Fruit fly (Drosophila melanogaster) whole organism, pupa: ENCODE measurements around the gene CG13114.
A peak's percentile ranks its signal among the peaks of the same experiment; 100 is the strongest.

Source experiments
- CG13204 ChIP-seq: fragments of 200-800 bp; sonication (Bioruptor generic); optimal IDR thresholded peaks from 2 replicates; lab custom pipeline; 2018; ENCODE audit warnings: missing biosample characterization, mild to moderate bottlenecking, missing genetic modification characterization, moderate library complexity
- gl ChIP-seq: fragments of 200-800 bp; sonication (Bioruptor generic); optimal IDR thresholded peaks from 2 replicates; lab custom pipeline; 2018; ENCODE audit warnings: missing biosample characterization, mild to moderate bottlenecking, missing genetic modification characterization

DNA sequence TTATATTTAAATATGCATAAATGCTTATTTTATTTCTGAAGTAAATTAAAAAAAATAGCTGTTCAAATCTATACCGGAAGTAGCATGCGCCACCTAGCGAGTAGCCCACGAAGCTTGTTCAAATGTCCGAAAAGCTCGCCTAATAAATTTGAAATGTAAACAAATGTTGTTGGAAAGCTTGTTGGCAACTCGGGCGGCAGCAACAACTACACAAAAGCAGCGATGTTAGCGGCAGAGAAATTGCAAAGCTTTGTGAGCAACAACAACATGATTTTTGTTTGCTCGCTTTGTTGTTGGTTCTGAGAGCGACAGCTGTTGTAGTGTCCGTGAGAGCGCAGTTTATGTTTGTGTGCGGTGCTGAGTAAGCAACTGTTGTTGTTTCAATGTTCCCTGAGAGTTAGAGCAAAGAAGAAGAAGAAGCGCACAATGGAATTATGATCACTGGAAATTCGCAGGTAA, 21.8 kb downstream of the CG13114 start:
- TF ChIP-seq CG13204 (GFP tag; lab: Kevin White, UChicago) (peak; percentile 57), gl (tag; lab: Kevin White, UChicago) (peak; percentile 58)
